Worm (Caenorhabditis elegans): Measurements from ENCODE around the gene arf-6.

Gene arf-6

DNA sequence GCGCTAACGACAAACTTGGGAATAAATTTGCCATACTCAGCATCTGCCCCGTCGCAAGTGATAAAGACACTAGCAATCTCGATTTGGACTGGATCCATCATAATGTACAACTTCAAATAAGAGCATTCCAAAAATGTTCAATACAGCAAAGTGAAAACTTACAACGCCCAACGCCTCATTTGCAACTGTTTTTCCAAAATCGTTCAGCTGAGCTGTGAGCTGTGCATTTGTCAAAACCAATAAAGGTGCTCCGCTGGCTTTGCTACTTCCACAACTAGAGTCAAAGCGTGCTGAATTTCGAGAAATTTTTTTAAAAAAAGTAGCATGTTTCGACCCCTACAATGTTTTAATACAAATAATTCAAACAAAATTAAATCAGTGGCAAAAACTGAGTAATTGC is 15.8 kb upstream of the arf-6 start, which contains the start of gene Y116A8C.49:
Gene Y116A8C.49, minus strand, starts transcription at position 101 of the 400 bp plus-strand sequence.
- TF ChIP-seq dve-1 (tag; optimal IDR thresholded peaks at IDR 0.05) (no peak), unc-42 (tag; optimal IDR thresholded peaks at IDR 0.05) (no peak), F13H6.1 (tag; optimal IDR thresholded peaks at IDR 0.05) (no peak), Y22D7AL.16 (tag; optimal IDR thresholded peaks at IDR 0.05) (no peak)

DNA sequence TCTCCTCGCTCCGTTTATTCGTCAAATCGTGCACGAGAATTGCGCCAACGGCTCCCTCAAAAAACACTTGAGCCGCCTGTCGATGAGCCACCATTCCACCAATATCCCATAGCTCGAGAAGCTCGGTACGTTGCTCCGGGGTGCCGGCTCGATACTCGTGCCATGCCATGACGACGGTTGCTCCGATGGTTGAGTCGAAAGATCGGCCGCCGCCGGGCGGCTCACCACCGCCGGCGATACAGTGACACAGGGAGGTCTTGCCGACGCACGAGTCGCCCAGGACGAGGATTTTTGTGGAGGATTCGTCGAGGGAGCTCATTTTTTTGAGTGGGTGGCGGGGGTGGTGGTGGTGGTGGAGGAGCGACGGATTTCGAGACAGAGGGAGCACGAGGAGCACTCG is 10.9 kb upstream of the arf-6 start:
- no peak for TF ChIP-seq pha-2 (tag; optimal IDR thresholded peaks at IDR 0.05)

DNA sequence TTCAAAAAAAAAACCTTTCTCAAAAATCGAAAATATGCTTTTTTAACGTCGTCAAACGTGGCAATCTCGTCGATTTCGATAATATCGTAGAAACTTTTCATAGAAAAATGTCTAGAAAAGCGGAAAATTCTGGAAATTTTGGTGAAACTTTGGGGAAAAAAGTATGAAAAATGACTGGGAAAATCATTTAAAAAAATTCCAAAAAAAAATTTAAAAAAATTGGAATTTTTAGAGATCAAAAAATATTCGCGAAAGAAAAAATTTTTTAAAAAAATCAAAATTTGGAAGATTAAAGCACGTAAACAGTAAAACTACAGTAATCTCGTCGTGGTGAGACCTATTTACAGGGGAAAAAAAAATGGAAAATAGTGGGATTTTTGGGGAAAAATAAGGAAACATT is 7.9 kb upstream of the arf-6 start, which contains the start of gene Y116A8C.10:
Gene Y116A8C.10, minus strand, starts transcription at position 101 of the 400 bp plus-strand sequence.
- TF ChIP-seq ama-1 (optimal IDR thresholded peaks at IDR 0.05) (no peak), pha-2 (tag; optimal IDR thresholded peaks at IDR 0.05) (no peak)

DNA sequence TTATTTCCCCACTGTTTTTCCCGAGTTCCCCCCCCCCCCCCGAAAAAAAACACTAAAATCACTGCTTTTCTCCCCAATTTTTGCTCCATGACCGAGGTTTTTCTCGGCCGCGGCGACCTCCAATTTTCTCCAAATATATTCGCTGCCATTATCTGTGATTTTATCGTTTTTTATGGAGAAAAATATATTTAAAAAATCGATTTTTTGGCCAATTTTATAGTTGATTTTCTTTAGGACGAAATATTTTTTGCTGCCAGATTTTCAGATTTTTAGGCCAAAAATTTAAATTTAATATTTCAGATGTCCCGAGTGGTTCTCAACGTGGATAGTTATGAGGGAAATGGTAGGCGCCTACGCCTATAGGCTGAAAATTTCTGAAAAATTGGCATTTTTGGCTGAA is 2.8 kb downstream of the arf-6 start, which contains the start of gene rad-54.B:
Gene rad-54.B, plus strand, starts transcription at position 301 of the 400 bp plus-strand sequence.
- TF ChIP-seq madf-2 (tag; optimal IDR thresholded peaks at IDR 0.05): no peak
- TF ChIP-seq odd-2 (tag; optimal IDR thresholded peaks at IDR 0.05): no peak
- TF ChIP-seq unc-55 (GFP tag; optimal IDR thresholded peaks at IDR 0.05): no peak
- no peak for TF ChIP-seq dve-1 (tag; optimal IDR thresholded peaks at IDR 0.05)
- no peak for TF ChIP-seq ceh-19 (GFP tag; optimal IDR thresholded peaks at IDR 0.05)
- no peak for TF ChIP-seq tbx-2 (tag; optimal IDR thresholded peaks at IDR 0.05)
- no peak for TF ChIP-seq pha-2 (tag; optimal IDR thresholded peaks at IDR 0.05)
- no peak for TF ChIP-seq C08G9.2 (tag; optimal IDR thresholded peaks at IDR 0.05)
- TF ChIP-seq T23F11.4 (GFP tag; optimal IDR thresholded peaks at IDR 0.05): no peak
- TF ChIP-seq sox-2 (GFP tag; IDR thresholded peaks at IDR 0.05): no peak
- TF ChIP-seq nhr-11 (tag; optimal IDR thresholded peaks at IDR 0.05): no peak

DNA sequence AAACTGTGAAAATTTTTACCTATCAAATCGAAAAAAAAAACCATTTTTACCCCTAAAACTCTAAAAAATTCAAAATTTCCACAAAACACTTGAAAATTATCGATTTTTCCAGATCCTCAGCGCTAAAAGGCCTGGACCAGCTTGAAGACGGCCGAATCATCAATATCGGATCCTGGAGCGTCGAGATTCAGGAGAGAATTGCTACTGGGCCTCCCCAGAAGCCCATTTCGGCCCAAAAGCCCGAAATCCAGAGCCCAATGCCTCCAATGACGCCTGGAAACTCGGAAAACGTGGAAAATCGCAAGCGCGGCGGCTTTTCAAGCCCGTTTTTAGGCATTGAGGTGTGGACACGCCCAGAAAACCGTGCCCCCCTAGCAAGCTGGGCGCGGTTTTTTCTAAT is 5.5 kb downstream of the arf-6 start:
- TF ChIP-seq T23F11.4 (GFP tag; optimal IDR thresholded peaks at IDR 0.05): no peak
- TF ChIP-seq hlh-13 (GFP tag; optimal IDR thresholded peaks at IDR 0.05): no peak
- no peak for TF ChIP-seq ttx-3 (tag; optimal IDR thresholded peaks at IDR 0.05)
- no peak for TF ChIP-seq dmd-4 (tag; optimal IDR thresholded peaks at IDR 0.05; ENCODE audit: borderline replicate concordance)
- no peak for TF ChIP-seq madf-2 (tag; optimal IDR thresholded peaks at IDR 0.05)
- TF ChIP-seq sdc-2 (tag; optimal IDR thresholded peaks at IDR 0.05): no peak
- TF ChIP-seq pag-3 (tag; optimal IDR thresholded peaks at IDR 0.05; ENCODE audit: borderline replicate concordance): no peak
- no peak for TF ChIP-seq K09A11.1 (tag; optimal IDR thresholded peaks at IDR 0.05; ENCODE audit: insufficient read depth)
- no peak for TF ChIP-seq mec-3 (tag; optimal IDR thresholded peaks at IDR 0.05; ENCODE audit: borderline replicate concordance)
- TF ChIP-seq K02D7.2 (tag; optimal IDR thresholded peaks at IDR 0.05): no peak
- no peak for TF ChIP-seq ceh-9 (tag; optimal IDR thresholded peaks at IDR 0.05)
- no peak for TF ChIP-seq unc-55 (GFP tag; optimal IDR thresholded peaks at IDR 0.05)
- TF ChIP-seq ceh-2 (tag; optimal IDR thresholded peaks at IDR 0.05): no peak
- TF ChIP-seq ceh-48 (tag; optimal IDR thresholded peaks at IDR 0.05): no peak

DNA sequence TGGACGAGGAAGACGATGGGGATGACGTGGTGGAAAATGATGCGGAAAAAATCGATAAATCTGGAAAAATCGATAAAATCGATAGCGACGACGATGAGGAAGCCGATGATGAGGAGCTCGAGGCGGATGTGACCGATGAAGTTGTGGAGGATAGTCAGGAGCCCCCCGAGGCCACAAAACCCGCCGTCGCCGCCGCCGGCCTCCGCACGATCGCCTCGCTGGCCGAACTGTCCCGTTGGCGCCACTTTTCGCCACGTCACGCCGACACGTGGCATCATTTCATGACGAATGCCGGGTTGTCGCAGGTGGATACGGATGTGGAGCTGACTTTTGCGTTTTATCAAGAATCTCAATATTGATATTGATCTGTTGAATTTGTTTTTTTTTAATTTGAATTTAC is 15.5 kb downstream of the arf-6 start:
- TF ChIP-seq F13H6.1 (tag; optimal IDR thresholded peaks at IDR 0.05): no peak

DNA sequence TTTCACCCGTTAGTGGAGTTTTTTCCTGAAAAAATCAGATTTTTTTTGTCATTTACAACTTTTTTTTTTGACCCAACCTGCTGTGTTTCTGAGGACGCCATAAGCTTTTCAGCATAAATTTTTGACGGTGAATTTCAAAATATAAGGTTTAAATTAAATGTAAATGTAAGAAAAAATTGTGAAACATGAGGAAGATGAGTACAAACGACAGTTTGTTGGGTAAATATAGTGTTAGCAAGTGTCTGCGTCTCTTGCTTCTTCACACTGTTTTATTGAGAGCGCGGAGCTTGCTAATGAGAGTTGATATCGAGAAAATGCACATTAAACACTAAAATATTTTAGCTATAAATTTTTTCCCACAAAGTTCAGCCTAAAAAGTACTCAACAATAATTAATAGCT is 23.5 kb downstream of the arf-6 start, which contains the start of gene rom-3:
Gene rom-3, minus strand, starts transcription at position 101 of the 400 bp plus-strand sequence.
- no peak for TF ChIP-seq sox-2 (GFP tag; IDR thresholded peaks at IDR 0.05)
- TF ChIP-seq ceh-30 (tag; optimal IDR thresholded peaks at IDR 0.05): no peak
- no peak for TF ChIP-seq lin-11 (tag; optimal IDR thresholded peaks at IDR 0.05)
- TF ChIP-seq ref-2 (tag; optimal IDR thresholded peaks at IDR 0.05): no peak
- no peak for TF ChIP-seq dve-1 (tag; optimal IDR thresholded peaks at IDR 0.05)
- no peak for TF ChIP-seq hlh-30 (tag; optimal IDR thresholded peaks at IDR 0.05; ENCODE audit: insufficient read depth)

Data from whole organism, late embryonic.